Worm (Caenorhabditis elegans): ENCODE measurements around the gene T19D7.7.

DNA sequence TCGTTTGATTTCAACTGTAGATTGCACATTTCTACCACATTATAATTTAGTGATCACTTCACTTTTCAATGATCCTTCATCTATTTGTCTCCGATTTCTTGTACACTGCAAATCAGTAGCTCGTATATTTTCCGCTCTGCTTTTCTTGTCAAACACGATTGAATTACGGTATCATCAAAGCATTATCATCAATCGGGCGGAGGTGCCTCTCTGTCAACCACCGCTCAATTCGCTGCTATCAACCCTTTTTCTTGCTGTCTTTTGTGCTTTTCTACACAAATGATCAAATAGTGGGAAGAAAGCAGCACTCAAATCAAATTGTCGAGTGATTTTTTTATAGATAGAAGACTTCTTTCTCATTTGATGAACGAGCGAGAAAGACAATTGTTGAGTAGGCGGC lies 43.2 kb downstream of the T19D7.7 start:
- TF ChIP-seq nhr-28 (tag; optimal IDR thresholded peaks at IDR 0.05) (no peak), unc-39 (tag; optimal IDR thresholded peaks at IDR 0.05) (no peak), spr-3 (GFP tag; optimal IDR thresholded peaks at IDR 0.05) (no peak), tra-1 (GFP tag; IDR thresholded peaks at IDR 0.05) (no peak)
